Fruit fly (Drosophila melanogaster) whole organism, embryonic: Measurements from ENCODE around the gene CG31459.

ENCODE experiments used
- ATbp ChIP-seq: fragments of 200-800 bp; sonication (Bioruptor generic); optimal IDR thresholded peaks from 2 replicates; lab custom pipeline; 2017; ENCODE audit warnings: missing biosample characterization, mild to moderate bottlenecking, missing genetic modification characterization, missing genetic modification reagents
- Abd-B ChIP-seq: fragments of 200-800 bp; sonication (Bioruptor generic); optimal IDR thresholded peaks from 2 replicates; lab custom pipeline; 2018; ENCODE audit warnings: missing biosample characterization, mild to moderate bottlenecking, missing genetic modification characterization, moderate library complexity
- Ada2b ChIP-seq: fragments of 200-800 bp; sonication (Bioruptor generic); IDR thresholded peaks from 2 replicates; pipeline ENCODE4 v1.3.6; 2022; ENCODE audit warnings: missing biosample characterization, missing genetic modification characterization
- B-H2 ChIP-seq: fragments of 200-800 bp; sonication (Bioruptor generic); optimal IDR thresholded peaks from 2 replicates; lab custom pipeline; 2018; ENCODE audit warnings: missing biosample characterization, mild to moderate bottlenecking, missing genetic modification characterization
- CG10147 ChIP-seq: fragments of 200-800 bp; sonication (Bioruptor generic); optimal IDR thresholded peaks from 2 replicates; lab custom pipeline; 2019; ENCODE audit warnings: missing biosample characterization, mild to moderate bottlenecking, missing genetic modification characterization, moderate library complexity
- CG11504 ChIP-seq: fragments of 200-800 bp; sonication (Bioruptor generic); optimal IDR thresholded peaks from 3 replicates; lab custom pipeline; 2019; ENCODE audit warnings: missing biosample characterization, mild to moderate bottlenecking, missing genetic modification characterization, moderate library complexity
- CG11723 ChIP-seq: fragments of 200-800 bp; sonication (Bioruptor generic); optimal IDR thresholded peaks from 2 replicates; lab custom pipeline; 2017; ENCODE audit warnings: missing biosample characterization, mild to moderate bottlenecking, missing genetic modification characterization
- CG1233 ChIP-seq: fragments of 200-800 bp; sonication (Bioruptor generic); optimal IDR thresholded peaks from 4 replicates; lab custom pipeline; 2018; ENCODE audit warnings: missing biosample characterization, mild to moderate bottlenecking, missing genetic modification characterization
- CG14667 ChIP-seq: fragments of 200-800 bp; sonication (Bioruptor generic); IDR thresholded peaks from 2 replicates; pipeline ENCODE4 v1.3.6; 2022; ENCODE audit warnings: missing biosample characterization, missing genetic modification characterization
- CG15011 ChIP-seq: fragments of 200-800 bp; sonication (Bioruptor generic); optimal IDR thresholded peaks from 3 replicates; lab custom pipeline; 2018; ENCODE audit warnings: missing biosample characterization, mild to moderate bottlenecking, missing genetic modification characterization
- CG16863 ChIP-seq: fragments of 200-800 bp; sonication (Bioruptor generic); optimal IDR thresholded peaks from 3 replicates; lab custom pipeline; 2016; ENCODE audit warnings: missing biosample characterization, missing genetic modification characterization
- CG17328 ChIP-seq: fragments of 200-800 bp; sonication (Bioruptor generic); IDR thresholded peaks from 2 replicates; pipeline ENCODE4 v1.3.6; 2022; ENCODE audit warnings: missing biosample characterization, missing genetic modification characterization
- CG1832 ChIP-seq: fragments of 200-800 bp; sonication (Bioruptor generic); optimal IDR thresholded peaks from 2 replicates; lab custom pipeline; 2017; ENCODE audit warnings: missing biosample characterization, mild to moderate bottlenecking, missing genetic modification characterization, inconsistent platforms
- CG31365 ChIP-seq: fragments of 200-800 bp; sonication (Bioruptor generic); optimal IDR thresholded peaks from 2 replicates; lab custom pipeline; 2018; ENCODE audit warnings: missing biosample characterization, mild to moderate bottlenecking, missing genetic modification characterization
- CG3847 ChIP-seq: fragments of 200-800 bp; sonication (Bioruptor generic); IDR thresholded peaks from 2 replicates; pipeline ENCODE4 v1.3.6; 2022; ENCODE audit warnings: missing biosample characterization, missing genetic modification characterization
- CG4730 ChIP-seq: fragments of 200-800 bp; sonication (Bioruptor generic); IDR thresholded peaks from 2 replicates; pipeline ENCODE4 v1.3.6; 2022; ENCODE audit warnings: missing biosample characterization, missing genetic modification characterization
- CG7963 ChIP-seq: fragments of 200-800 bp; sonication (Bioruptor generic); IDR thresholded peaks from 3 replicates; pipeline ENCODE4 v1.3.6; 2022; ENCODE audit warnings: missing biosample characterization, missing genetic modification characterization; ENCODE audit not compliant: partially characterized antibody
- CG8290 ChIP-seq, 3 experiments: fragments of 200-800 bp; sonication (Bioruptor generic); optimal IDR thresholded peaks; 2 replicates each; lab custom pipeline; 2016 to 2019; ENCODE audit warnings: missing biosample characterization in 3 of 3, missing genetic modification characterization in 3 of 3, mild to moderate bottlenecking in 2 of 3, moderate library complexity in 1 of 3
- CG9817 ChIP-seq: fragments of 200-800 bp; sonication (Bioruptor generic); optimal IDR thresholded peaks from 2 replicates; lab custom pipeline; 2018; ENCODE audit warnings: missing biosample characterization, mild to moderate bottlenecking, missing genetic modification characterization, moderate library complexity
- Doc2 ChIP-seq: fragments of 200-800 bp; sonication (Bioruptor generic); IDR thresholded peaks from 2 replicates; pipeline ENCODE4 v1.3.6; 2022; ENCODE audit warnings: missing biosample characterization, missing genetic modification characterization
- Doc3 ChIP-seq: fragments of 200-800 bp; sonication (Bioruptor generic); IDR thresholded peaks from 3 replicates; pipeline ENCODE4 v1.3.6; 2022; ENCODE audit warnings: missing biosample characterization, missing genetic modification characterization; ENCODE audit not compliant: partially characterized antibody
- ERR ChIP-seq: fragments of 200-800 bp; sonication (Bioruptor generic); optimal IDR thresholded peaks from 2 replicates; lab custom pipeline; 2016; ENCODE audit warnings: missing biosample characterization, missing genetic modification characterization
- Fer2 ChIP-seq: fragments of 200-800 bp; sonication (Bioruptor generic); optimal IDR thresholded peaks from 2 replicates; lab custom pipeline; 2018; ENCODE audit warnings: missing biosample characterization, mild to moderate bottlenecking, missing genetic modification characterization, moderate library complexity
- Hey ChIP-seq: fragments of 200-800 bp; sonication (Bioruptor generic); optimal IDR thresholded peaks from 3 replicates; lab custom pipeline; 2018; ENCODE audit warnings: missing biosample characterization, mild to moderate bottlenecking, missing genetic modification characterization
- Hmr ChIP-seq: fragments of 200-800 bp; sonication (Bioruptor generic); optimal IDR thresholded peaks from 3 replicates; lab custom pipeline; 2017; ENCODE audit warnings: mild to moderate bottlenecking, missing biosample characterization, missing genetic modification reagents, missing genetic modification characterization
- MESR4 ChIP-seq: fragments of 200-800 bp; sonication (Bioruptor generic); optimal IDR thresholded peaks from 2 replicates; lab custom pipeline; 2018; ENCODE audit warnings: missing biosample characterization, mild to moderate bottlenecking, missing genetic modification characterization, moderate library complexity
- Mad ChIP-seq: fragments of 200-800 bp; sonication (Bioruptor generic); optimal IDR thresholded peaks from 2 replicates; lab custom pipeline; 2016; ENCODE audit warnings: missing biosample characterization, missing genetic modification characterization
- Max ChIP-seq: fragments of 200-800 bp; sonication (Bioruptor generic); optimal IDR thresholded peaks from 2 replicates; lab custom pipeline; 2016; ENCODE audit warnings: missing biosample characterization, mild to moderate bottlenecking, missing genetic modification characterization
- Mrtf ChIP-seq: fragments of 200-800 bp; sonication (Bioruptor generic); IDR thresholded peaks from 3 replicates; pipeline ENCODE4 v1.3.6; 2022; ENCODE audit warnings: missing biosample characterization, missing genetic modification characterization
- NC2α ChIP-seq: fragments of 200-800 bp; sonication (Bioruptor generic); optimal IDR thresholded peaks from 2 replicates; lab custom pipeline; 2016; ENCODE audit warnings: missing biosample characterization, missing genetic modification characterization
- NK7.1 ChIP-seq: fragments of 200-800 bp; sonication (Bioruptor generic); optimal IDR thresholded peaks from 3 replicates; lab custom pipeline; 2016; ENCODE audit warnings: missing biosample characterization, missing genetic modification characterization
- Nf-YB ChIP-seq: fragments of 200-800 bp; sonication (Bioruptor generic); optimal IDR thresholded peaks from 3 replicates; lab custom pipeline; 2019; ENCODE audit warnings: missing biosample characterization, mild to moderate bottlenecking, missing genetic modification characterization, moderate library complexity
- ato ChIP-seq: fragments of 200-800 bp; sonication (Bioruptor generic); IDR thresholded peaks from 2 replicates; pipeline ENCODE4 v1.3.6; 2022; ENCODE audit warnings: missing biosample characterization, missing genetic modification characterization; ENCODE audit not compliant: partially characterized antibody
- az2 ChIP-seq: fragments of 200-800 bp; sonication (Bioruptor generic); optimal IDR thresholded peaks from 3 replicates; lab custom pipeline; 2016; ENCODE audit warnings: missing biosample characterization, missing genetic modification characterization
- bbx ChIP-seq: fragments of 200-800 bp; sonication (Bioruptor generic); IDR thresholded peaks from 2 replicates; pipeline ENCODE4 v1.3.6; 2022; ENCODE audit warnings: missing biosample characterization, missing genetic modification characterization; ENCODE audit not compliant: partially characterized antibody
- bowl ChIP-seq: fragments of 200-800 bp; sonication (Bioruptor generic); IDR thresholded peaks from 2 replicates; pipeline ENCODE4 v1.3.6; 2022; ENCODE audit warnings: missing biosample characterization, missing genetic modification characterization
- cg ChIP-seq: fragments of 200-800 bp; sonication (Bioruptor generic); optimal IDR thresholded peaks from 3 replicates; lab custom pipeline; 2019; ENCODE audit warnings: missing biosample characterization, mild to moderate bottlenecking, missing genetic modification characterization, moderate library complexity
- chif ChIP-seq, 2 experiments: fragments of 200-800 bp; sonication (Bioruptor generic); optimal IDR thresholded peaks; 3 replicates each; lab custom pipeline; 2016; ENCODE audit warnings: missing biosample characterization in 2 of 2, missing genetic modification characterization in 2 of 2
- fd102C ChIP-seq: fragments of 200-800 bp; sonication (Bioruptor generic); optimal IDR thresholded peaks from 2 replicates; lab custom pipeline; 2018; ENCODE audit warnings: missing biosample characterization, mild to moderate bottlenecking, missing genetic modification characterization, moderate library complexity
- gcm2 ChIP-seq: fragments of 200-800 bp; sonication (Bioruptor generic); optimal IDR thresholded peaks from 2 replicates; lab custom pipeline; 2016; ENCODE audit warnings: missing biosample characterization, missing genetic modification characterization
- jigr1 ChIP-seq: fragments of 200-800 bp; sonication (Bioruptor generic); IDR thresholded peaks from 3 replicates; pipeline ENCODE4 v1.3.6; 2022; ENCODE audit warnings: missing biosample characterization, missing genetic modification characterization
- lbe ChIP-seq: fragments of 200-800 bp; sonication (Bioruptor generic); optimal IDR thresholded peaks from 2 replicates; lab custom pipeline; 2016; ENCODE audit warnings: missing biosample characterization, mild to moderate bottlenecking, missing genetic modification characterization
- onecut ChIP-seq: fragments of 200-800 bp; sonication (Bioruptor generic); IDR thresholded peaks from 2 replicates; pipeline ENCODE4 v1.3.6; 2022; ENCODE audit warnings: missing biosample characterization, missing genetic modification characterization
- org-1 ChIP-seq: fragments of 200-800 bp; sonication (Bioruptor generic); optimal IDR thresholded peaks from 2 replicates; lab custom pipeline; 2017; ENCODE audit warnings: missing biosample characterization, missing genetic modification characterization
- pros ChIP-seq: fragments of 200-800 bp; sonication (Bioruptor generic); optimal IDR thresholded peaks from 3 replicates; lab custom pipeline; 2019; ENCODE audit warnings: missing biosample characterization, mild to moderate bottlenecking, missing genetic modification characterization, moderate library complexity
- ranshi ChIP-seq: fragments of 200-800 bp; sonication (Bioruptor generic); IDR thresholded peaks from 2 replicates; pipeline ENCODE4 v1.3.6; 2022; ENCODE audit warnings: missing biosample characterization, missing genetic modification characterization
- trem ChIP-seq: fragments of 200-800 bp; optimal IDR thresholded peaks from 3 replicates; lab custom pipeline; 2019; ENCODE audit warnings: missing biosample characterization, mild to moderate bottlenecking, missing genetic modification characterization, moderate library complexity
- zfh1 ChIP-seq: fragments of 200-800 bp; sonication (Bioruptor generic); IDR thresholded peaks from 3 replicates; pipeline ENCODE4 v1.3.6; 2022; ENCODE audit warnings: missing biosample characterization, missing genetic modification characterization

Gene CG31459

dm6 chr3R:19863979-19864775, 23.5 kb downstream of the CG31459 start, which contains the start of the genes CG4572 and CG4686 (continued):
- TF ChIP-seq Nf-YB (peak; percentile 28), ERR (peak; percentile 63), CG3847 (GFP tag; lab: Robert Waterston, UW) (peak; percentile 74), bowl (GFP tag; lab: Robert Waterston, UW) (no peak), CG15011 (peak; percentile 40), CG7963 (GFP tag; lab: Robert Waterston, UW) (no peak), CG8290 (GFP tag; optimal IDR thresholded peaks at IDR 0.05; lab: Kevin White, UChicago) (peak; percentile 41), CG8290 (tag; optimal IDR thresholded peaks at IDR 0.05; lab: Kevin White, UChicago) (peak; percentile 21 to 67), Max (GFP tag; lab: Kevin White, UChicago) (peak; percentile 77), chif (GFP tag; optimal IDR thresholded peaks at IDR 0.05; lab: Kevin White, UChicago) (peak; percentile 60 to 62), org-1 (GFP tag; lab: Kevin White, UChicago) (peak; percentile 39), CG11504 (tag; lab: Kevin White, UChicago) (no peak), onecut (GFP tag; lab: Robert Waterston, UW) (no peak), MESR4 (no peak), zfh1 (GFP tag; lab: Robert Waterston, UW) (no peak; the same call in 1 of the 3 replicates), CG17328 (GFP tag; lab: Robert Waterston, UW) (0 out of 2 replicates have a peak, but pooled peaks have one; percentile 8), fd102C (no peak), Hmr (GFP tag; lab: Kevin White, UChicago) (peak; percentile 76), Ada2b (GFP tag; lab: Robert Waterston, UW) (peak; percentile 68), CG31365 (tag; lab: Kevin White, UChicago) (no peak), lbe (GFP tag; lab: Kevin White, UChicago) (no peak), Doc2 (no peak), CG1832 (GFP tag; lab: Kevin White, UChicago) (no peak), Fer2 (tag; lab: Kevin White, UChicago) (peak; percentile 50), CG1233 (GFP tag; lab: Kevin White, UChicago) (peak; percentile 80), CG10147 (GFP tag; lab: Kevin White, UChicago) (peak; percentile 65), az2 (peak; percentile 64), B-H2 (peak; percentile 78), NK7.1 (GFP tag; lab: Kevin White, UChicago) (no peak), CG11723 (GFP tag; lab: Kevin White, UChicago) (peak; percentile 50), pros (peak; percentile 35), Mad (GFP tag; lab: Kevin White, UChicago) (peak; percentile 61), jigr1 (GFP tag; lab: Robert Waterston, UW) (peak; percentile 58; the same call in 1 of the 3 replicates), ato (GFP tag; lab: Robert Waterston, UW) (0 out of 2 replicates have a peak, but pooled peaks have one; percentile 23), CG9817 (tag; lab: Kevin White, UChicago) (peak; percentile 81), trem (tag; lab: Kevin White, UChicago) (peak; percentile 81), NC2α (peak; percentile 45), CG4730 (GFP tag; lab: Robert Waterston, UW) (peak; percentile 54), Mrtf (GFP tag; lab: Robert Waterston, UW) (no peak; the same call in 2 of the 3 replicates), CG16863 (GFP tag; lab: Kevin White, UChicago) (peak; percentile 72), ranshi (GFP tag; lab: Robert Waterston, UW) (peak; percentile 60; the same call in 1 of the 2 replicates), bbx (GFP tag; lab: Robert Waterston, UW) (no peak), gcm2 (GFP tag; lab: Kevin White, UChicago) (peak; percentile 7), ATbp (GFP tag; lab: Kevin White, UChicago) (peak; percentile 25), cg (GFP tag; lab: Kevin White, UChicago) (no peak), Hey (tag; lab: Kevin White, UChicago) (peak; percentile 47), CG14667 (GFP tag; lab: Robert Waterston, UW) (peak; percentile 69), Doc3 (GFP tag; lab: Robert Waterston, UW) (no peak), Abd-B (GFP tag; lab: Kevin White, UChicago) (peak; percentile 92)
